Worm (Caenorhabditis elegans) whole organism, L3 larva: Measurements from ENCODE around the gene cutl-29.

Experiments used
- ZK546.5 ChIP-seq: sonication (generic microtip); optimal IDR thresholded peaks from 2 replicates; lab custom pipeline; 2017; ENCODE audit warnings: missing biosample characterization, missing genetic modification characterization
- aly-2 ChIP-seq: fragments of 150-350 bp; optimal IDR thresholded peaks from 2 replicates; lab custom pipeline; 2014; ENCODE audit warnings: missing biosample characterization, missing genetic modification characterization
- daf-12 ChIP-seq: fragments of 150-350 bp; optimal IDR thresholded peaks from 2 replicates; lab custom pipeline; 2014; ENCODE audit warnings: missing biosample characterization, missing genetic modification reagents, missing genetic modification characterization
- elt-2 ChIP-seq: sonication (generic microtip); optimal IDR thresholded peaks from 2 replicates; lab custom pipeline; 2016; ENCODE audit warnings: missing genetic modification reagents, mild to moderate bottlenecking, missing genetic modification characterization, missing compliant biosample characterization
- mdl-1 ChIP-seq: fragments of 150-350 bp; optimal IDR thresholded peaks from 2 replicates; lab custom pipeline; 2014; ENCODE audit warnings: missing biosample characterization, missing genetic modification characterization
- nhr-11 ChIP-seq: fragments of 150-350 bp; optimal IDR thresholded peaks from 2 replicates; lab custom pipeline; 2014; ENCODE audit warnings: missing biosample characterization, missing genetic modification characterization
- nhr-28 ChIP-seq: fragments of 150-350 bp; optimal IDR thresholded peaks from 2 replicates; lab custom pipeline; 2014; ENCODE audit warnings: missing biosample characterization, missing genetic modification characterization
- pqm-1 ChIP-seq: fragments of 150-350 bp; optimal IDR thresholded peaks from 2 replicates; lab custom pipeline; 2017; ENCODE audit warnings: missing biosample characterization, missing genetic modification characterization, inconsistent platforms
- tbx-2 ChIP-seq: sonication (generic microtip); optimal IDR thresholded peaks from 2 replicates; lab custom pipeline; 2016; ENCODE audit warnings: mild to moderate bottlenecking, missing genetic modification characterization, missing compliant biosample characterization
- unc-39 ChIP-seq: sonication (generic microtip); optimal IDR thresholded peaks from 4 replicates; lab custom pipeline; 2017; ENCODE audit warnings: missing biosample characterization, missing genetic modification characterization
- ztf-11 ChIP-seq: fragments of 150-350 bp; optimal IDR thresholded peaks from 2 replicates; lab custom pipeline; 2014; ENCODE audit warnings: missing biosample characterization, missing genetic modification characterization

- TF ChIP-seq aly-2: no peak
- TF ChIP-seq mdl-1: no peak
- no peak for TF ChIP-seq daf-12 (tag; lab: Kevin White, UChicago)
- TF ChIP-seq nhr-28 (tag; lab: Kevin White, UChicago): no peak
- no peak for TF ChIP-seq unc-39 (tag; lab: Kevin White, UChicago)
- no peak for TF ChIP-seq ztf-11
- TF ChIP-seq elt-2 (tag; lab: Kevin White, UChicago): peak; percentile 82
- TF ChIP-seq tbx-2 (tag; lab: Kevin White, UChicago): no peak
- TF ChIP-seq ZK546.5 (tag; lab: Kevin White, UChicago): no peak
- TF ChIP-seq pqm-1 (tag; lab: Kevin White, UChicago): peak; percentile 90
- TF ChIP-seq nhr-11 (tag; lab: Kevin White, UChicago): no peak
Observed at ce11 chrX:8238639-8239055, 32.2 kb downstream of the cutl-29 start.
